Fruit fly (Drosophila melanogaster): ENCODE results near the gene Cpr23B.

dm6 chr2L:2855204-2855768 lies 17.1 kb downstream of the Cpr23B start:
- TF ChIP-seq ttk (optimal IDR thresholded peaks at IDR 0.05) (no peak), insv (optimal IDR thresholded peaks at IDR 0.05) (no peak), psq (optimal IDR thresholded peaks at IDR 0.05) (no peak), h (optimal IDR thresholded peaks at IDR 0.05) (no peak)

Data from Kc167 (cell line).